Worm (Caenorhabditis elegans) whole organism, early embryonic: ENCODE measurements around the gene bli-2.

Experiments used
- B0310.2 ChIP-seq: sonication (generic microtip); optimal IDR thresholded peaks from 2 replicates; lab custom pipeline; 2016; ENCODE audit warnings: mild to moderate bottlenecking, missing genetic modification characterization, missing compliant biosample characterization
- F13C5.2 ChIP-seq: sonication (generic microtip); optimal IDR thresholded peaks from 2 replicates; lab custom pipeline; 2017; ENCODE audit warnings: mild to moderate bottlenecking, missing genetic modification characterization, inconsistent platforms, missing compliant biosample characterization
- ama-1 ChIP-seq: fragments of 150-350 bp; optimal IDR thresholded peaks from 2 replicates; lab custom pipeline; 2014
- ceh-13 ChIP-seq: fragments of 200-800 bp; sonication (Bioruptor generic); optimal IDR thresholded peaks from 2 replicates; lab custom pipeline; 2018; ENCODE audit warnings: mild to moderate bottlenecking, missing genetic modification characterization, missing compliant biosample characterization
- ceh-36 ChIP-seq: sonication (generic microtip); optimal IDR thresholded peaks from 2 replicates; lab custom pipeline; 2016; ENCODE audit warnings: missing genetic modification characterization, inconsistent platforms, missing compliant biosample characterization
- ets-7 ChIP-seq: sonication (generic microtip); optimal IDR thresholded peaks from 2 replicates; lab custom pipeline; 2016; ENCODE audit warnings: missing genotype, missing genetic modification characterization, missing compliant biosample characterization
- flt-1 ChIP-seq: fragments of 200-800 bp; sonication (Bioruptor generic); IDR thresholded peaks from 2 replicates; pipeline ENCODE4 v1.3.6; 2022; ENCODE audit warnings: missing genetic modification characterization, missing compliant biosample characterization
- hmg-4 ChIP-seq: fragments of 200-800 bp; sonication (Bioruptor generic); optimal IDR thresholded peaks from 2 replicates; lab custom pipeline; 2018; ENCODE audit warnings: mild to moderate bottlenecking, missing genetic modification characterization, missing compliant biosample characterization
- hnd-1 ChIP-seq: sonication (generic microtip); optimal IDR thresholded peaks from 2 replicates; lab custom pipeline; 2016; ENCODE audit warnings: missing genetic modification characterization, missing compliant biosample characterization
- sea-1 ChIP-seq: fragments of 200-800 bp; sonication (Bioruptor generic); conservative IDR thresholded peaks from 2 replicates; pipeline ENCODE4 v1.3.6; 2022; ENCODE audit warnings: missing genetic modification characterization, missing compliant biosample characterization
- tbx-11 ChIP-seq: fragments of 200-800 bp; sonication (Bioruptor generic); IDR thresholded peaks from 2 replicates; pipeline ENCODE4 v1.3.6; 2022; ENCODE audit warnings: missing genetic modification characterization, missing compliant biosample characterization
- tra-4 ChIP-seq: sonication (generic microtip); optimal IDR thresholded peaks from 2 replicates; lab custom pipeline; 2017; ENCODE audit warnings: missing genetic modification characterization, missing compliant biosample characterization

DNA sequence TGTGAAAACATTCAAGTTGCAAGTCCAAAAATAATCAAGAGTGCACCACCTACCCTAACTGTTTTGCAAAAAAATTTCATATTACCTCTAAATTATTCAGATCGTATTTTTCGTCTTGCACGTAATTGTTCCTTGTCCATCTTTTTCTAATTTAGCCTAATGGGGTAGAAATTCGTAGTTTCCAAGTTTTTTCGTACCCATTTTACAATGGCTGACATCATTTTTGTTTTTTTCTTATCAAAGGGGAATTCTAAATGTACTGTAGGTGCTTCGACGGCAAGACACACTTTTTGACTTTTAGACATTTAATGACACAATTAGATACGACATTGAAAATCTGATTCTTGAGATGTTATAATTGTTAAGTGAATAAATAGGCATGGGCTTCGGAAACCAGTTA, 47.8 kb downstream of the bli-2 start:
- TF ChIP-seq sea-1 (GFP tag; lab: Robert Waterston, UW) = no peak
- no peak for TF ChIP-seq ama-1
- TF ChIP-seq flt-1 = no peak
- no peak for TF ChIP-seq hmg-4
- TF ChIP-seq ceh-36 (tag; lab: Kevin White, UChicago) = no peak
- TF ChIP-seq ets-7 (tag; lab: Kevin White, UChicago) = no peak
- TF ChIP-seq B0310.2 (tag; lab: Kevin White, UChicago) = no peak
- no peak for TF ChIP-seq ceh-13 (GFP tag; lab: Kevin White, UChicago)
- TF ChIP-seq F13C5.2 (tag; lab: Kevin White, UChicago) = no peak
- no peak for TF ChIP-seq tbx-11 (GFP tag; lab: Robert Waterston, UW)
- TF ChIP-seq hnd-1 (tag; lab: Kevin White, UChicago) = no peak
- no peak for TF ChIP-seq tra-4 (tag; lab: Kevin White, UChicago)
